Fruit fly (Drosophila melanogaster) whole organism, wandering third instar larva: ENCODE results near the gene CG34300.

Source experiments
- Abd-B ChIP-seq: fragments of >200 bp; optimal IDR thresholded peaks from 2 replicates; lab custom pipeline; 2017; ENCODE audit warnings: missing biosample characterization, missing genetic modification characterization
- CG32264 ChIP-seq: fragments of 200-800 bp; sonication (Bioruptor generic); optimal IDR thresholded peaks from 2 replicates; lab custom pipeline; 2016; ENCODE audit warnings: missing biosample characterization, missing genetic modification characterization
- CG9705 ChIP-seq: fragments of 200-800 bp; sonication (Bioruptor generic); optimal IDR thresholded peaks from 2 replicates; lab custom pipeline; 2018; ENCODE audit warnings: missing biosample characterization, mild to moderate bottlenecking, missing genetic modification characterization
- CrebA ChIP-seq: fragments of 200-800 bp; sonication (Bioruptor generic); optimal IDR thresholded peaks from 2 replicates; lab custom pipeline; 2016; ENCODE audit warnings: missing biosample characterization, mild to moderate bottlenecking, missing genetic modification characterization, borderline replicate concordance
- Dfd ChIP-seq: fragments of >200 bp; optimal IDR thresholded peaks from 2 replicates; lab custom pipeline; 2017; ENCODE audit warnings: missing biosample characterization, missing genetic modification characterization
- Dif ChIP-seq: fragments of 200-275, 200-300 bp; sonication (Bioruptor generic); optimal IDR thresholded peaks from 2 replicates; lab custom pipeline; 2018; ENCODE audit warnings: missing biosample characterization, missing genetic modification characterization; ENCODE audit not compliant: partially characterized antibody
- GATAd ChIP-seq: sonication (Bioruptor generic); optimal IDR thresholded peaks from 2 replicates; lab custom pipeline; 2016; ENCODE audit warnings: missing biosample characterization, missing genetic modification characterization
- HLH106 ChIP-seq: fragments of 200-800 bp; optimal IDR thresholded peaks from 3 replicates; lab custom pipeline; 2019; ENCODE audit warnings: missing biosample characterization, mild to moderate bottlenecking, missing genetic modification characterization, moderate library complexity
- Hnf4 ChIP-seq: fragments of 200-800 bp; sonication (Bioruptor generic); optimal IDR thresholded peaks from 2 replicates; lab custom pipeline; 2016; ENCODE audit warnings: missing biosample characterization, mild to moderate bottlenecking, missing genetic modification characterization
- Hr78 ChIP-seq: fragments of >200 bp; optimal IDR thresholded peaks from 2 replicates; lab custom pipeline; 2017; ENCODE audit warnings: missing biosample characterization, missing genetic modification characterization
- Hr83 ChIP-seq: fragments of 200-300 bp; sonication (Bioruptor generic); optimal IDR thresholded peaks from 2 replicates; lab custom pipeline; 2016; ENCODE audit warnings: missing biosample characterization, mild to moderate bottlenecking, missing genetic modification characterization, moderate library complexity; ENCODE audit not compliant: poor library complexity, severe bottlenecking
- Jra ChIP-seq: sonication (Bioruptor generic); optimal IDR thresholded peaks from 2 replicates; lab custom pipeline; 2016; ENCODE audit warnings: missing biosample characterization, missing genetic modification characterization
- Mio ChIP-seq: sonication (Bioruptor generic); optimal IDR thresholded peaks from 2 replicates; lab custom pipeline; 2016; ENCODE audit warnings: missing biosample characterization, missing genetic modification characterization
- Myc ChIP-seq: fragments of >200 bp; optimal IDR thresholded peaks from 2 replicates; lab custom pipeline; 2017
- N ChIP-seq: fragments of >200 bp; optimal IDR thresholded peaks from 2 replicates; lab custom pipeline; 2018; ENCODE audit warnings: missing biosample characterization, missing external identifiers, missing genetic modification characterization
- OdsH ChIP-seq: fragments of 200-800 bp; sonication (Bioruptor generic); optimal IDR thresholded peaks from 2 replicates; lab custom pipeline; 2016; ENCODE audit warnings: missing biosample characterization, mild to moderate bottlenecking, missing genetic modification characterization
- Rel ChIP-seq, 2 experiments: fragments of 200-800 bp; sonication (Bioruptor generic) in 1 of 2; optimal IDR thresholded peaks; 2 replicates in 1 of 2; 3 replicates in 1 of 2; lab custom pipeline; 2016 to 2019; ENCODE audit warnings: mild to moderate bottlenecking in 2 of 2, missing biosample characterization in 2 of 2, missing genetic modification characterization in 2 of 2, moderate library complexity in 1 of 2
- Sp1 ChIP-seq: fragments of 200-800 bp; sonication (Bioruptor generic); optimal IDR thresholded peaks from 3 replicates; lab custom pipeline; 2019; ENCODE audit warnings: missing biosample characterization, mild to moderate bottlenecking, missing genetic modification characterization, moderate library complexity
- Vsx2 ChIP-seq: fragments of 200-300, 225-300 bp; sonication (Bioruptor generic); optimal IDR thresholded peaks from 2 replicates; lab custom pipeline; 2018; ENCODE audit warnings: missing biosample characterization, missing genetic modification characterization; ENCODE audit not compliant: partially characterized antibody
- br ChIP-seq: fragments of 200-800 bp; sonication (Bioruptor generic); optimal IDR thresholded peaks from 2 replicates; lab custom pipeline; 2016; ENCODE audit warnings: missing biosample characterization, missing genetic modification characterization
- brk ChIP-seq: fragments of 200-800 bp; sonication (Bioruptor generic); optimal IDR thresholded peaks from 2 replicates; lab custom pipeline; 2016; ENCODE audit warnings: missing biosample characterization, mild to moderate bottlenecking, missing genetic modification characterization
- dl ChIP-seq, 2 experiments: fragments of 175-275, 200-275 bp in 1 of 2; fragments of 200-275 bp in 1 of 2; sonication (Bioruptor generic); optimal IDR thresholded peaks; lab custom pipeline; 2018; ENCODE audit warnings: mild to moderate bottlenecking in 2 of 2, missing biosample characterization in 2 of 2, missing genetic modification characterization in 2 of 2, moderate library complexity in 2 of 2; ENCODE audit not compliant: partially characterized antibody in 2 of 2, insufficient read depth in 1 of 2
- dmrt93B ChIP-seq: fragments of 200-800 bp; sonication (Bioruptor generic); optimal IDR thresholded peaks from 2 replicates; lab custom pipeline; 2018; ENCODE audit warnings: missing biosample characterization, mild to moderate bottlenecking, missing genetic modification characterization
- dsf ChIP-seq: sonication (Bioruptor generic); optimal IDR thresholded peaks from 2 replicates; lab custom pipeline; 2016; ENCODE audit warnings: missing biosample characterization, missing genetic modification characterization, borderline replicate concordance
- ey ChIP-seq: fragments of 200-800 bp; sonication (Bioruptor generic); optimal IDR thresholded peaks from 2 replicates; lab custom pipeline; 2016; ENCODE audit warnings: missing biosample characterization, missing genetic modification characterization
- foxo ChIP-seq, 2 experiments: fragments of 200-800 bp; sonication (Bioruptor generic); optimal IDR thresholded peaks; 2 replicates in 1 of 2; 3 replicates in 1 of 2; lab custom pipeline; 2016 to 2017; ENCODE audit warnings: missing biosample characterization in 2 of 2, missing genetic modification characterization in 2 of 2
- fru ChIP-seq: fragments of 200-800 bp; sonication (Bioruptor generic); optimal IDR thresholded peaks from 3 replicates; lab custom pipeline; 2016; ENCODE audit warnings: missing biosample characterization, mild to moderate bottlenecking, missing genetic modification characterization
- h ChIP-seq: fragments of 200-800 bp; sonication (Bioruptor generic); optimal IDR thresholded peaks from 3 replicates; lab custom pipeline; 2016; ENCODE audit warnings: missing biosample characterization, mild to moderate bottlenecking, missing genetic modification characterization
- jim ChIP-seq: fragments of 175-275, 200-325 bp; sonication (Bioruptor generic); optimal IDR thresholded peaks from 2 replicates; lab custom pipeline; 2016; ENCODE audit warnings: missing biosample characterization, mild to moderate bottlenecking, missing genetic modification characterization
- lola ChIP-seq: fragments of >200 bp; optimal IDR thresholded peaks from 2 replicates; lab custom pipeline; 2017; ENCODE audit warnings: missing biosample characterization, missing genetic modification characterization
- pan ChIP-seq: fragments of >200 bp; optimal IDR thresholded peaks from 2 replicates; lab custom pipeline; 2017
- psq ChIP-seq: fragments of 200-800 bp; sonication (Bioruptor generic); optimal IDR thresholded peaks from 3 replicates; lab custom pipeline; 2017; ENCODE audit warnings: missing biosample characterization, mild to moderate bottlenecking, missing genetic modification characterization, moderate library complexity
- rgr ChIP-seq: fragments of 200-800 bp; sonication (Bioruptor generic); optimal IDR thresholded peaks from 3 replicates; lab custom pipeline; 2016; ENCODE audit warnings: missing biosample characterization, mild to moderate bottlenecking, missing genetic modification characterization
- sage ChIP-seq: fragments of 200-800 bp; sonication (Bioruptor generic); optimal IDR thresholded peaks from 2 replicates; lab custom pipeline; 2016; ENCODE audit warnings: missing biosample characterization, mild to moderate bottlenecking, missing genetic modification characterization
- sv ChIP-seq: fragments of 200-800 bp; sonication (Bioruptor generic); optimal IDR thresholded peaks from 3 replicates; lab custom pipeline; 2016; ENCODE audit warnings: missing biosample characterization, missing genetic modification characterization
- tai ChIP-seq: sonication (Bioruptor generic); optimal IDR thresholded peaks from 2 replicates; lab custom pipeline; 2016; ENCODE audit warnings: missing biosample characterization, missing genetic modification characterization
- usp ChIP-seq: fragments of >200 bp; optimal IDR thresholded peaks from 2 replicates; lab custom pipeline; 2017; ENCODE audit warnings: missing biosample characterization, missing genetic modification characterization
- woc ChIP-seq: sonication (Bioruptor generic); optimal IDR thresholded peaks from 2 replicates; lab custom pipeline; 2016; ENCODE audit warnings: missing biosample characterization, mild to moderate bottlenecking, missing genetic modification characterization

Gene CG34300

DNA sequence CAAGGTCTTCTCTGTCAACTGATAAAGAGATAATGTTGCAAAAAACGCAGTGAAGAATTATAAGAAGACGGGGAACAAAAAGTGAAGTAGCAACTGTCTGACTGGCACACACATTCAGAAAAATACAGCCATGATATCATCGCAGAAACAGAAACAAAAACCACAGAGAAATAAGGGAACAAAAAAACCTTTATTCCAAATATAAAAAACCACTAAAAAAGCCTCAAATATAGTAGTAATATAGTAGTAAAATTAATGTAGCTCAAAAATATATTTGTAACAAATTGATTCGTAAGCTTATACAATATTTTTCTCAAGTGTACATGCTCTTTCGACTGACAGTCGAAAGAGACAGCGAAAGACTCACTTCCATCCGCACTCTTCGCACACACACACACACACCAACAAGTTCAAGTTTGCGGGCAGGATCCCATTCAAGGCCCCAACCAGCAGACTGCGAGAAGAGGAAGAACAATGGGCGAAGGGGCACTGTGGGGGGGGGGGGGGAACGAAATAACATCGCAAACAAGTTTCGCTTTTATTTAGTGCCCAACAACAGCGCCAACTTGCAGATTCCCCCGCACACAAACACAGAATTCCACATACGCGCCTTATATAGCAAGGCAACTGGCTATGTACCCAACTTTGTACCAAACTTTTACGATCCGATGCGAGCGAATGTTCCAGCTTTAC is 48.0 kb downstream of the CG34300 start:
- TF ChIP-seq Myc (lab: Kevin White, UChicago): no peak
- TF ChIP-seq Abd-B: no peak
- peak; percentile 89 for TF ChIP-seq HLH106 (tag; lab: Kevin White, UChicago)
- peak; percentile 92 for TF ChIP-seq fru
- no peak for TF ChIP-seq Vsx2 (GFP tag; lab: Kevin White, UChicago)
- no peak for TF ChIP-seq Hr78
- TF ChIP-seq jim: no peak
- TF ChIP-seq sage (GFP tag; lab: Kevin White, UChicago): peak; percentile 26
- TF ChIP-seq Mio (GFP tag; lab: Kevin White, UChicago): no peak
- peak; percentile 53 for TF ChIP-seq CG32264 (GFP tag; lab: Kevin White, UChicago)
- TF ChIP-seq pan (lab: Kevin White, UChicago): no peak
- no peak for TF ChIP-seq dl (GFP tag; optimal IDR thresholded peaks at IDR 0.05; lab: Kevin White, UChicago; ENCODE audit: insufficient read depth in 1 of 2, partially characterized antibody in 2 of 2)
- TF ChIP-seq Rel (GFP tag; optimal IDR thresholded peaks at IDR 0.05; lab: Kevin White, UChicago): peak; percentile 47
- no peak for TF ChIP-seq Rel (tag; optimal IDR thresholded peaks at IDR 0.05; lab: Kevin White, UChicago)
- peak; percentile 52 for TF ChIP-seq dmrt93B (GFP tag; lab: Kevin White, UChicago)
- TF ChIP-seq Jra: peak; percentile 46
- TF ChIP-seq woc (GFP tag; lab: Kevin White, UChicago): peak; percentile 31
- peak; percentile 80 for TF ChIP-seq br (GFP tag; lab: Kevin White, UChicago)
- no peak for TF ChIP-seq Hr83 (GFP tag; lab: Kevin White, UChicago)
- peak; percentile 86 for TF ChIP-seq Dfd (GFP tag; lab: Kevin White, UChicago)
- peak; percentile 76 for TF ChIP-seq brk (GFP tag; lab: Kevin White, UChicago)
- peak; percentile 84 for TF ChIP-seq ey (GFP tag; lab: Kevin White, UChicago)
- peak; percentile 29 for TF ChIP-seq psq (GFP tag; lab: Kevin White, UChicago)
- no peak for TF ChIP-seq GATAd (GFP tag; lab: Kevin White, UChicago)
- peak; percentile 83 for TF ChIP-seq rgr (GFP tag; lab: Kevin White, UChicago)
- TF ChIP-seq CrebA (GFP tag; lab: Kevin White, UChicago): peak; percentile 39
- TF ChIP-seq OdsH (GFP tag; lab: Kevin White, UChicago): peak; percentile 84
- TF ChIP-seq h (GFP tag; lab: Kevin White, UChicago): peak; percentile 95
- TF ChIP-seq N (GFP tag; lab: Kevin White, UChicago): no peak
- peak; percentile 66 for TF ChIP-seq tai (GFP tag; lab: Kevin White, UChicago)
- peak; percentile 11 to 93 for TF ChIP-seq foxo (GFP tag; optimal IDR thresholded peaks at IDR 0.05; lab: Kevin White, UChicago)
- TF ChIP-seq CG9705 (GFP tag; lab: Kevin White, UChicago): peak; percentile 50
- peak; percentile 80 for TF ChIP-seq Sp1 (GFP tag; lab: Kevin White, UChicago)
- peak; percentile 8 for TF ChIP-seq dsf
- no peak for TF ChIP-seq lola (GFP tag; lab: Kevin White, UChicago)
- no peak for TF ChIP-seq Dif (GFP tag; lab: Kevin White, UChicago)
- TF ChIP-seq Hnf4 (GFP tag; lab: Kevin White, UChicago): peak; percentile 81
- no peak for TF ChIP-seq usp (GFP tag; lab: Kevin White, UChicago)
- TF ChIP-seq sv (GFP tag; lab: Kevin White, UChicago): no peak

DNA sequence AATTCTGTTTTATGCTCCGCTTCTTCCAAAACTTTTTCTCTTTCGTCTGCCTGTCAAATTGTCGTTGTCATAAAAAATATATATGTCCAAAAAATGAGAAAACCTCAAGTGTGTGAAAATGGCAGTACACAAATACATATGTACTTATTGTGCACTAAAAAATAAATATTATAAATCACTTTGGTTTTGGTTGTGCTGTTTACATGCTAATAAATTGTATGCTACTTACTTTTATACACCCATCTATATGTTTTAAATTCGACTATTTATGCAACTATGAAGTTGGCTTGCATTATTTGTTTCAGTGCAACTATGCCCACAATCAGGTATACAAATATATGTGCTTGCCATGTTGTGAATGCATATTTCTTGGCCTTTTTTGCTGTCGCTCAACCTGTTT is 48.9 kb downstream of the CG34300 start:
- TF ChIP-seq lola (GFP tag; lab: Kevin White, UChicago): no peak
- TF ChIP-seq foxo (GFP tag; optimal IDR thresholded peaks at IDR 0.05; lab: Kevin White, UChicago): peak in 1 of 2 experiments; percentile 92
- no peak for TF ChIP-seq Vsx2 (GFP tag; lab: Kevin White, UChicago)
- TF ChIP-seq N (GFP tag; lab: Kevin White, UChicago): no peak
- peak; percentile 87 for TF ChIP-seq br (GFP tag; lab: Kevin White, UChicago)
- no peak for TF ChIP-seq Mio (GFP tag; lab: Kevin White, UChicago)
- TF ChIP-seq brk (GFP tag; lab: Kevin White, UChicago): peak; percentile 82
- TF ChIP-seq GATAd (GFP tag; lab: Kevin White, UChicago): no peak
- no peak for TF ChIP-seq CG32264 (GFP tag; lab: Kevin White, UChicago)
- TF ChIP-seq OdsH (GFP tag; lab: Kevin White, UChicago): peak; percentile 93
- peak; percentile 96 for TF ChIP-seq h (GFP tag; lab: Kevin White, UChicago)
- TF ChIP-seq ey (GFP tag; lab: Kevin White, UChicago): peak; percentile 86
- TF ChIP-seq tai (GFP tag; lab: Kevin White, UChicago): no peak
- peak; percentile 74 for TF ChIP-seq CrebA (GFP tag; lab: Kevin White, UChicago)
- peak; percentile 91 for TF ChIP-seq rgr (GFP tag; lab: Kevin White, UChicago)
- no peak for TF ChIP-seq dl (GFP tag; optimal IDR thresholded peaks at IDR 0.05; lab: Kevin White, UChicago; ENCODE audit: insufficient read depth in 1 of 2, partially characterized antibody in 2 of 2)
- peak; percentile 83 for TF ChIP-seq woc (GFP tag; lab: Kevin White, UChicago)
- peak; percentile 89 for TF ChIP-seq psq (GFP tag; lab: Kevin White, UChicago)
- peak; percentile 70 for TF ChIP-seq Rel (GFP tag; optimal IDR thresholded peaks at IDR 0.05; lab: Kevin White, UChicago)
- peak; percentile 49 for TF ChIP-seq Rel (tag; optimal IDR thresholded peaks at IDR 0.05; lab: Kevin White, UChicago)
- peak; percentile 63 for TF ChIP-seq dmrt93B (GFP tag; lab: Kevin White, UChicago)
- TF ChIP-seq Sp1 (GFP tag; lab: Kevin White, UChicago): peak; percentile 86
- no peak for TF ChIP-seq sv (GFP tag; lab: Kevin White, UChicago)
- TF ChIP-seq Abd-B: no peak
- TF ChIP-seq Hr83 (GFP tag; lab: Kevin White, UChicago): no peak
- TF ChIP-seq fru: peak; percentile 96
- TF ChIP-seq HLH106 (tag; lab: Kevin White, UChicago): peak; percentile 94
- peak; percentile 88 for TF ChIP-seq Hnf4 (GFP tag; lab: Kevin White, UChicago)
- no peak for TF ChIP-seq jim
- TF ChIP-seq dsf: peak; percentile 23
- TF ChIP-seq Jra: peak; percentile 79
- peak; percentile 78 for TF ChIP-seq sage (GFP tag; lab: Kevin White, UChicago)
